Fruit fly (Drosophila melanogaster) Kc167 (cell line): ENCODE measurements around the gene CG31221.

ENCODE experiments used
- Myc ChIP-seq: fragments of >200 bp; optimal IDR thresholded peaks from 2 replicates; lab custom pipeline; 2017; ENCODE audit warnings: missing external identifiers
- Sin3A ChIP-seq: fragments of >200 bp; optimal IDR thresholded peaks from 2 replicates; lab custom pipeline; 2018; ENCODE audit warnings: missing external identifiers
- h ChIP-seq: fragments of >200 bp; optimal IDR thresholded peaks from 3 replicates; lab custom pipeline; 2018; ENCODE audit warnings: missing external identifiers
- insv ChIP-seq: fragments of >200 bp; optimal IDR thresholded peaks from 3 replicates; lab custom pipeline; 2018; ENCODE audit warnings: missing external identifiers
- psq ChIP-seq: fragments of >200 bp; optimal IDR thresholded peaks from 2 replicates; lab custom pipeline; 2017; ENCODE audit warnings: missing external identifiers
- ttk ChIP-seq: sonication (Bioruptor generic); optimal IDR thresholded peaks from 2 replicates; lab custom pipeline; 2017; ENCODE audit warnings: missing external identifiers

DNA sequence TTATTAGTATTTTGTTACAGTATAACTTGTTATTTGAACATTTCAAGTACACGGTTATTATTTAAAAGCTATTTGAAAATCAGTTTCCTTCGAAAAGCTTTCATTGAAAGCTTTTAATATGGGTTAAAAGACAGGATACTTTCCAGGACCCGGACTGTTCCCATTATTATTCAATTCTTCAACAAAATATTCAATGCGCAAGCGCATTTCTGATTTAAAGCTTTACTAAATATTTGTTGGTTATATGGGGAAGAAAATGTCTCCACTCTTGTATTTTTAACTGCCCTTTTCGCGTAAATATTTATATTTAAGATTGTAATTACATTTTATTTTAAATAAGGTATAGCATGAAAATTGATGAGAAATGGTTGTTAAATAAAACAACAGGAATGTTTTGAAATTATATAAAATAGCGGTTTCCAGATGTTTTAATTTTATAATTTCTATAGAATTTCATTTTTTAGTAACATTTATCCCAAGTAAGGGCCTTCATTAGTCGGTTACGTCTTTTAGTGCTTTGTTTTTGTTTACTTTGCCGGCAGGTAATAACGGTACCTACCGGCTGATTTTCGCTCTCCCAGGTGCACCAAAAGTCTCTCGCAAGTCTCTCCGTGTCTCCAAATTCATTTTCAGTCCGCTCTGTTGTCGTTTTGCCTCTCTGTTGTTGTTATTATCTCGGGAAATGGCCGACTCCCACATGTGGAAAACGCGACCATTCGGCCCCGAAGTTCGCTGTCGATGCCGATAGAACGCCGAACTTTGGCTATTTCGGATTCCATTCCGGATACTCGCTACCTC lies 96.1 kb downstream of the CG31221 start:
- TF ChIP-seq Myc (lab: Kevin White, UChicago) (no peak), ttk (lab: Kevin White, UChicago) (no peak), Sin3A (lab: Kevin White, UChicago) (no peak), psq (lab: Kevin White, UChicago) (no peak), h (lab: Kevin White, UChicago) (no peak), insv (no peak)
